Worm (Caenorhabditis elegans) whole organism, late embryonic: ENCODE measurements around the gene F10D7.11.

Source experiments
- C08G9.2 ChIP-seq: sonication (generic microtip); optimal IDR thresholded peaks from 2 replicates; lab custom pipeline; 2016; ENCODE audit warnings: mild to moderate bottlenecking, missing genetic modification characterization, moderate library complexity, missing compliant biosample characterization
- Y22D7AL.16 ChIP-seq: sonication (generic microtip); optimal IDR thresholded peaks from 2 replicates; lab custom pipeline; 2016; ENCODE audit warnings: missing genetic modification characterization, missing compliant biosample characterization
- ahr-1 ChIP-seq: sonication (generic microtip); optimal IDR thresholded peaks from 2 replicates; lab custom pipeline; 2016; ENCODE audit warnings: missing genetic modification characterization, missing compliant biosample characterization
- ceh-19 ChIP-seq: fragments of 200-800 bp; sonication (Bioruptor generic); optimal IDR thresholded peaks from 2 replicates; lab custom pipeline; 2018; ENCODE audit warnings: mild to moderate bottlenecking, missing genetic modification characterization, missing compliant biosample characterization
- ceh-2 ChIP-seq: sonication (generic microtip); optimal IDR thresholded peaks from 2 replicates; lab custom pipeline; 2016; ENCODE audit warnings: missing genotype, missing genetic modification characterization, missing compliant biosample characterization
- ceh-22 ChIP-seq: sonication (generic microtip); optimal IDR thresholded peaks from 2 replicates; lab custom pipeline; 2017; ENCODE audit warnings: missing biosample characterization, missing genetic modification characterization
- ceh-45 ChIP-seq: fragments of 200-800 bp; sonication (Bioruptor generic); IDR thresholded peaks from 2 replicates; pipeline ENCODE4 v1.3.6; 2022; ENCODE audit warnings: missing genetic modification reagents, missing genetic modification characterization, missing compliant biosample characterization
- ceh-48 ChIP-seq: sonication (generic microtip); optimal IDR thresholded peaks from 2 replicates; lab custom pipeline; 2016; ENCODE audit warnings: missing genetic modification characterization, inconsistent platforms, missing compliant biosample characterization
- ceh-6 ChIP-seq: fragments of 200-800 bp; sonication (Bioruptor generic); optimal IDR thresholded peaks from 2 replicates; lab custom pipeline; 2018; ENCODE audit warnings: mild to moderate bottlenecking, missing genetic modification characterization, missing compliant biosample characterization
- che-1 ChIP-seq: sonication (generic microtip); optimal IDR thresholded peaks from 2 replicates; lab custom pipeline; 2016; ENCODE audit warnings: mild to moderate bottlenecking, missing genetic modification characterization, missing compliant biosample characterization
- elt-2 ChIP-seq: sonication (generic microtip); optimal IDR thresholded peaks from 2 replicates; lab custom pipeline; 2016; ENCODE audit warnings: missing genetic modification reagents, missing genetic modification characterization, missing compliant biosample characterization
- ets-4 ChIP-seq: sonication (generic microtip); optimal IDR thresholded peaks from 2 replicates; lab custom pipeline; 2016; ENCODE audit warnings: missing genetic modification characterization, missing compliant biosample characterization
- eyg-1 ChIP-seq: sonication (generic microtip); optimal IDR thresholded peaks from 2 replicates; lab custom pipeline; 2016; ENCODE audit warnings: missing genotype, missing genetic modification characterization, missing compliant biosample characterization
- fax-1 ChIP-seq: sonication (generic microtip); optimal IDR thresholded peaks from 2 replicates; lab custom pipeline; 2016; ENCODE audit warnings: missing genotype, missing genetic modification characterization, missing compliant biosample characterization
- fkh-6 ChIP-seq: sonication (generic microtip); optimal IDR thresholded peaks from 2 replicates; lab custom pipeline; 2016; ENCODE audit warnings: missing genetic modification characterization, missing compliant biosample characterization
- hlh-13 ChIP-seq: fragments of 200-800 bp; sonication (Bioruptor generic); optimal IDR thresholded peaks from 2 replicates; lab custom pipeline; 2018; ENCODE audit warnings: mild to moderate bottlenecking, missing genetic modification characterization, missing compliant biosample characterization
- hlh-15 ChIP-seq: sonication (generic microtip); optimal IDR thresholded peaks from 2 replicates; lab custom pipeline; 2016; ENCODE audit warnings: missing genetic modification characterization, missing compliant biosample characterization
- hlh-30 ChIP-seq: sonication (generic microtip); optimal IDR thresholded peaks from 2 replicates; lab custom pipeline; 2017; ENCODE audit warnings: antibody characterized with exemption, missing genetic modification characterization, missing compliant biosample characterization; ENCODE audit not compliant: insufficient read depth
- hlh-6 ChIP-seq: sonication (generic microtip); optimal IDR thresholded peaks from 2 replicates; lab custom pipeline; 2016; ENCODE audit warnings: missing genotype, missing genetic modification characterization, missing compliant biosample characterization
- lin-11 ChIP-seq: fragments of 200-800 bp; sonication (Bioruptor generic); optimal IDR thresholded peaks from 2 replicates; lab custom pipeline; 2018; ENCODE audit warnings: mild to moderate bottlenecking, missing genetic modification characterization, missing compliant biosample characterization
- mec-3 ChIP-seq: sonication (generic microtip); optimal IDR thresholded peaks from 2 replicates; lab custom pipeline; 2016; ENCODE audit warnings: borderline replicate concordance, missing genetic modification characterization, missing compliant biosample characterization
- nhr-11 ChIP-seq: fragments of 150-350 bp; optimal IDR thresholded peaks from 2 replicates; lab custom pipeline; 2014; ENCODE audit warnings: missing biosample characterization, missing genetic modification characterization
- nhr-232 ChIP-seq: sonication (generic microtip); optimal IDR thresholded peaks from 2 replicates; lab custom pipeline; 2016; ENCODE audit warnings: missing genetic modification characterization, missing compliant biosample characterization
- odd-2 ChIP-seq: sonication (generic microtip); optimal IDR thresholded peaks from 2 replicates; lab custom pipeline; 2017; ENCODE audit warnings: antibody characterized with exemption, mild to moderate bottlenecking, missing genetic modification characterization, missing compliant biosample characterization
- pag-3 ChIP-seq: sonication (generic microtip); optimal IDR thresholded peaks from 2 replicates; lab custom pipeline; 2016; ENCODE audit warnings: missing compliant biosample characterization, missing genetic modification characterization, borderline replicate concordance
- pat-9 ChIP-seq: fragments of 200-800 bp; sonication (Bioruptor generic); optimal IDR thresholded peaks from 2 replicates; lab custom pipeline; 2018; ENCODE audit warnings: mild to moderate bottlenecking, missing genetic modification characterization, moderate library complexity, missing compliant biosample characterization
- pax-1 ChIP-seq: fragments of 150-350 bp; optimal IDR thresholded peaks from 2 replicates; lab custom pipeline; 2014; ENCODE audit warnings: missing biosample characterization, missing genetic modification characterization
- pha-2 ChIP-seq: sonication (generic microtip); optimal IDR thresholded peaks from 2 replicates; lab custom pipeline; 2017; ENCODE audit warnings: mild to moderate bottlenecking, missing genetic modification characterization, missing compliant biosample characterization
- pha-4 ChIP-seq: fragments of 150-350 bp; optimal IDR thresholded peaks from 2 replicates; lab custom pipeline; 2018; ENCODE audit warnings: missing biosample characterization, missing genetic modification reagents, missing genetic modification characterization
- pqm-1 ChIP-seq: sonication (generic microtip); optimal IDR thresholded peaks from 2 replicates; lab custom pipeline; 2016; ENCODE audit warnings: missing genetic modification characterization, missing compliant biosample characterization
- pros-1 ChIP-seq: fragments of 150-350 bp; optimal IDR thresholded peaks from 2 replicates; lab custom pipeline; 2014; ENCODE audit warnings: missing biosample characterization, missing genetic modification reagents, missing genetic modification characterization
- ref-2 ChIP-seq: sonication (generic microtip); optimal IDR thresholded peaks from 2 replicates; lab custom pipeline; 2016; ENCODE audit warnings: missing genetic modification characterization, missing compliant biosample characterization
- syd-9 ChIP-seq: sonication (generic microtip); optimal IDR thresholded peaks from 2 replicates; lab custom pipeline; 2016; ENCODE audit warnings: mild to moderate bottlenecking, missing genetic modification characterization, moderate library complexity, missing compliant biosample characterization
- tbx-2 ChIP-seq: sonication (generic microtip); optimal IDR thresholded peaks from 2 replicates; lab custom pipeline; 2016; ENCODE audit warnings: missing genetic modification characterization, missing compliant biosample characterization
- tbx-7 ChIP-seq: sonication (generic microtip); optimal IDR thresholded peaks from 2 replicates; lab custom pipeline; 2016; ENCODE audit warnings: missing genotype, missing genetic modification characterization, missing compliant biosample characterization
- unc-3 ChIP-seq, 2 experiments: fragments of 200-800 bp in 1 of 2; sonication (Bioruptor generic) in 1 of 2; sonication (generic microtip) in 1 of 2; conservative IDR thresholded peaks in 1 of 2; optimal IDR thresholded peaks in 1 of 2; 2 replicates each; pipeline versions ENCODE4 v1.3.6 to Lab custom; 2016 to 2022; ENCODE audit warnings: missing compliant biosample characterization in 2 of 2, missing genetic modification characterization in 2 of 2, missing genetic modification reagents in 1 of 2
- unc-55 ChIP-seq: sonication (generic microtip); optimal IDR thresholded peaks from 2 replicates; lab custom pipeline; 2017; ENCODE audit warnings: missing biosample characterization, missing genetic modification reagents, missing genetic modification characterization

Gene F10D7.11

ce11 chrX:17379675-17380074, 17.0 kb downstream of the F10D7.11 start, which contains the start of gene F10D7.10:
TSS of gene F10D7.10 (minus strand) at chrX:17379775.
- TF ChIP-seq fkh-6 (no peak), pat-9 (tag; lab: Kevin White, UChicago) (no peak), che-1 (tag; lab: Kevin White, UChicago) (no peak), pax-1 (tag; lab: Kevin White, UChicago) (no peak), odd-2 (no peak), pqm-1 (tag; lab: Kevin White, UChicago) (no peak), ceh-2 (no peak), pros-1 (tag; lab: Kevin White, UChicago) (no peak), C08G9.2 (tag; lab: Kevin White, UChicago) (no peak), elt-2 (no peak), ets-4 (tag; lab: Kevin White, UChicago) (no peak)
- TF ChIP-seq, all 69 proteins: peak for 0

- no peak for TF ChIP-seq ceh-6 (GFP tag; lab: Kevin White, UChicago)
These were observed 19.3 kb downstream of the F10D7.11 start, which contains the start of gene F10D7.4 for ce11 chrX:17381975-17382374. TSS of gene F10D7.4 (minus strand) at chrX:17382075.

ce11 chrX:17384343-17384742, 21.7 kb downstream of the F10D7.11 start:
- no peak for TF ChIP-seq tbx-7 (tag; lab: Kevin White, UChicago)

- TF ChIP-seq unc-3 (GFP tag; conservative IDR thresholded peaks at IDR 0.05; lab: Robert Waterston, UW) (no peak), unc-3 (tag; optimal IDR thresholded peaks at IDR 0.05; lab: Kevin White, UChicago) (no peak), ceh-45 (GFP tag; lab: Robert Waterston, UW) (no peak)
These were observed 22.5 kb downstream of the F10D7.11 start for ce11 chrX:17385102-17385501.

ce11 chrX:17386130-17386529, 23.5 kb downstream of the F10D7.11 start:
- no peak for TF ChIP-seq pros-1 (tag; lab: Kevin White, UChicago)
- no peak for TF ChIP-seq tbx-7 (tag; lab: Kevin White, UChicago)
- TF ChIP-seq nhr-11 (tag; lab: Kevin White, UChicago): no peak
- TF ChIP-seq tbx-2 (tag; lab: Kevin White, UChicago): no peak
- no peak for TF ChIP-seq mec-3 (tag; lab: Kevin White, UChicago)
- no peak for TF ChIP-seq elt-2
- no peak for TF ChIP-seq ceh-48 (tag; lab: Kevin White, UChicago)
- no peak for TF ChIP-seq che-1 (tag; lab: Kevin White, UChicago)
- TF ChIP-seq hlh-30 (tag; lab: Kevin White, UChicago): no peak
- TF ChIP-seq fax-1 (tag; lab: Kevin White, UChicago): no peak
- no peak for TF ChIP-seq nhr-232 (tag; lab: Kevin White, UChicago)
- no peak for TF ChIP-seq lin-11 (tag; lab: Kevin White, UChicago)
- TF ChIP-seq eyg-1 (tag; lab: Kevin White, UChicago): no peak
- no peak for TF ChIP-seq ceh-19 (GFP tag; lab: Kevin White, UChicago)
- no peak for TF ChIP-seq unc-55
- no peak for TF ChIP-seq pha-4 (tag; lab: Kevin White, UChicago)
- TF ChIP-seq syd-9 (tag; lab: Kevin White, UChicago): no peak

- TF ChIP-seq tbx-7 (tag; lab: Kevin White, UChicago): no peak
- TF ChIP-seq hlh-6 (tag; lab: Kevin White, UChicago): no peak
- TF ChIP-seq ahr-1 (tag; lab: Kevin White, UChicago): no peak
- no peak for TF ChIP-seq pag-3
- TF ChIP-seq ceh-22 (tag; lab: Kevin White, UChicago): no peak
- TF ChIP-seq tbx-2 (tag; lab: Kevin White, UChicago): no peak
- TF ChIP-seq mec-3 (tag; lab: Kevin White, UChicago): no peak
- TF ChIP-seq hlh-15: no peak
- no peak for TF ChIP-seq pha-2
- TF ChIP-seq syd-9 (tag; lab: Kevin White, UChicago): no peak
- TF ChIP-seq Y22D7AL.16 (tag; lab: Kevin White, UChicago): no peak
- no peak for TF ChIP-seq ceh-6 (GFP tag; lab: Kevin White, UChicago)
- no peak for TF ChIP-seq hlh-13 (GFP tag; lab: Kevin White, UChicago)
- TF ChIP-seq ceh-48 (tag; lab: Kevin White, UChicago): no peak
- TF ChIP-seq ref-2 (tag; lab: Kevin White, UChicago): no peak
These were observed 27.9 kb downstream of the F10D7.11 start for ce11 chrX:17390531-17390930.
